Fruit fly (Drosophila melanogaster): ENCODE measurements around the gene CG18048.

Gene CG18048

DNA sequence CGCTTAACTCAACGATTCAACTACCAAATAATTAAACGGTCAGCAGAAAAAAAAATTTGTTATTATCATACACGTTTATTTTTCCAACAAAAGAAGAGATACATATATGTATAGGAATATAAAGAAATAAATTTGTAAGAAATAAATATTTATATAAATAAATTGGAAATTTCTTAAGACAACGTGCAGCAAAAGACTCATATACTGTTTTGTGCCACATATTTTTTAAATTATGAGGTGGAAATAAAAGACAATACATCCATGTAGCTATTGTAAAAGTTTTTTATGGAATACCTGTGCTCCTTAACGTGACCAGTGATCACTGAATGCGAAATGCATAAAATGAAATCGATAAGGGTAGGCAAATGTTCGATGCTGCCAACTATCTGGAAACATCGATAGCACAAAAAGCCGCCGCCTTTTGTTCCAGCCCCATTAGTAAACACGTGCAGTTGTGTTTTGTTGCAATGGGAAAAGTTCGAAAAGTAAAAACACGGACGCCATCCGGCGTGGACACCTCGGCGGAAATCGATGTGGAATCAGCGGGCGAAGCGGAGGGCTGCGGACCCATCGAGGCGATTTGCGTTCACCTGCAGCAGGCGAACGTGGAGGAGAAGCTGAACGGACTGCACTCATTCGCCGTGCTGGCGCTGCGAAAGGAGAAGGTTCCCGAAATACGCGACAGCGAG is 22.8 kb downstream of the CG18048 start, which contains the start of gene CG10286 (continued):
- TF ChIP-seq Hr3 (GFP tag; optimal IDR thresholded peaks at IDR 0.05) (peak; percentile 20), HLHmδ (GFP tag; optimal IDR thresholded peaks at IDR 0.05) (no peak), TFAM (GFP tag; optimal IDR thresholded peaks at IDR 0.05) (no peak), Max (GFP tag; optimal IDR thresholded peaks at IDR 0.05) (peak; percentile 91), maf-S (GFP tag; optimal IDR thresholded peaks at IDR 0.05) (no peak), CG11696 (GFP tag; IDR thresholded peaks at IDR 0.05) (no peak), ap (GFP tag; IDR thresholded peaks at IDR 0.05) (no peak; the same call in 1 of the 2 replicates), al (GFP tag; IDR thresholded peaks at IDR 0.05) (no peak), CG1603 (tag; optimal IDR thresholded peaks at IDR 0.05) (peak; percentile 61), NK7.1 (GFP tag; optimal IDR thresholded peaks at IDR 0.05) (no peak), CG6765 (GFP tag; optimal IDR thresholded peaks at IDR 0.05) (no peak), E2f2 (GFP tag; IDR thresholded peaks at IDR 0.05) (no peak), Hey (tag; optimal IDR thresholded peaks at IDR 0.05) (no peak), Dref (GFP tag; IDR thresholded peaks at IDR 0.05) (peak; percentile 91), CG5245 (GFP tag; optimal IDR thresholded peaks at IDR 0.05) (no peak), Taf1 (GFP tag; IDR thresholded peaks at IDR 0.05) (no peak), ac (GFP tag; optimal IDR thresholded peaks at IDR 0.05) (no peak), abd-A (tag; optimal IDR thresholded peaks at IDR 0.05) (no peak), ind (GFP tag; optimal IDR thresholded peaks at IDR 0.05) (no peak), Hr78 (GFP tag; optimal IDR thresholded peaks at IDR 0.05) (no peak), Abd-B (GFP tag; optimal IDR thresholded peaks at IDR 0.05) (no peak), CG11398 (GFP tag; optimal IDR thresholded peaks at IDR 0.05) (no peak), so (GFP tag; IDR thresholded peaks at IDR 0.05) (0 out of 3 replicates have a peak, but pooled peaks have one; percentile 13), Nf-YB (GFP tag; optimal IDR thresholded peaks at IDR 0.05) (no peak), CG12299 (tag; optimal IDR thresholded peaks at IDR 0.05) (peak; percentile 46), CG8765 (GFP tag; IDR thresholded peaks at IDR 0.05) (no peak), inv (GFP tag; IDR thresholded peaks at IDR 0.05; ENCODE audit: partially characterized antibody) (peak; percentile 70), gcm2 (GFP tag; optimal IDR thresholded peaks at IDR 0.05) (no peak), BEAF-32 (GFP tag; optimal IDR thresholded peaks at IDR 0.05) (peak; percentile 82), btn (GFP tag; optimal IDR thresholded peaks at IDR 0.05) (no peak), ara (GFP tag; IDR thresholded peaks at IDR 0.05) (no peak), CG16779 (GFP tag; IDR thresholded peaks at IDR 0.05) (no peak), gfzf (GFP tag; optimal IDR thresholded peaks at IDR 0.05) (peak; percentile 74), cad (GFP tag; optimal IDR thresholded peaks at IDR 0.05) (no peak), CG12744 (GFP tag; optimal IDR thresholded peaks at IDR 0.05) (no peak), Camta (GFP tag; optimal IDR thresholded peaks at IDR 0.05) (no peak), fd64A (GFP tag; optimal IDR thresholded peaks at IDR 0.05) (no peak), CG16813 (GFP tag; IDR thresholded peaks at IDR 0.05; ENCODE audit: partially characterized antibody) (peak; percentile 70), gce (GFP tag; IDR thresholded peaks at IDR 0.05) (no peak), HLH54F (GFP tag; optimal IDR thresholded peaks at IDR 0.05) (no peak), aop (GFP tag; IDR thresholded peaks at IDR 0.05) (no peak), CG1233 (GFP tag; optimal IDR thresholded peaks at IDR 0.05) (peak; percentile 0), dimm (GFP tag; IDR thresholded peaks at IDR 0.05) (no peak), schlank (tag; optimal IDR thresholded peaks at IDR 0.05) (no peak), CG14965 (GFP tag; optimal IDR thresholded peaks at IDR 0.05; ENCODE audit: borderline replicate concordance) (no peak), Med (GFP tag) (peak; percentile 82), zfh2 (GFP tag; optimal IDR thresholded peaks at IDR 0.05) (peak; percentile 8), CG13123 (GFP tag; optimal IDR thresholded peaks at IDR 0.05) (no peak), CG30431 (GFP tag; optimal IDR thresholded peaks at IDR 0.05) (no peak), ci (GFP tag; IDR thresholded peaks at IDR 0.05) (no peak; the same call in 2 of the 3 replicates), CG4404 (GFP tag; IDR thresholded peaks at IDR 0.05) (no peak)
